Worm (Caenorhabditis elegans) whole organism, L1 larva: ENCODE results near the gene bmy-1.

ENCODE experiments used
- C16A3.4 ChIP-seq: fragments of 150-350 bp; optimal IDR thresholded peaks from 2 replicates; lab custom pipeline; 2014; ENCODE audit warnings: missing biosample characterization, missing genetic modification characterization
- aha-1 ChIP-seq: fragments of 150-350 bp; optimal IDR thresholded peaks from 2 replicates; lab custom pipeline; 2014; ENCODE audit warnings: missing biosample characterization, missing genetic modification characterization
- aly-2 ChIP-seq: fragments of 150-350 bp; optimal IDR thresholded peaks from 2 replicates; lab custom pipeline; 2014; ENCODE audit warnings: missing biosample characterization, missing genetic modification characterization
- ama-1 ChIP-seq: fragments of 150-350 bp; optimal IDR thresholded peaks from 2 replicates; lab custom pipeline; 2014
- blmp-1 ChIP-seq: fragments of 150-350 bp; optimal IDR thresholded peaks from 2 replicates; lab custom pipeline; 2014; ENCODE audit warnings: missing biosample characterization, missing genetic modification characterization
- ceh-82 ChIP-seq, 3 experiments: fragments of 150-350 bp in 1 of 3; sonication (generic microtip) in 2 of 3; optimal IDR thresholded peaks; 2 replicates each; lab custom pipeline; 2014 to 2017; ENCODE audit warnings: missing biosample characterization in 3 of 3, missing genetic modification characterization in 3 of 3
- ceh-88 ChIP-seq: fragments of 200-800 bp; sonication (Bioruptor generic); IDR thresholded peaks from 2 replicates; pipeline ENCODE4 v1.3.6; 2022; ENCODE audit warnings: missing genetic modification characterization, missing compliant biosample characterization
- dpl-1 ChIP-seq, 3 experiments: fragments of 150-350 bp in 2 of 3; sonication (generic microtip) in 1 of 3; optimal IDR thresholded peaks; 2 replicates each; lab custom pipeline; 2014 to 2017; ENCODE audit warnings: missing biosample characterization in 3 of 3, missing genetic modification characterization in 3 of 3, missing genetic modification reagents in 3 of 3
- dsc-1 ChIP-seq: sonication (generic microtip); optimal IDR thresholded peaks from 2 replicates; lab custom pipeline; 2016; ENCODE audit warnings: mild to moderate bottlenecking, missing genetic modification characterization, missing compliant biosample characterization
- efl-1 ChIP-seq, 4 experiments: fragments of 150-350 bp; optimal IDR thresholded peaks in 3 of 4; peaks in 1 of 4; 1 replicate in 1 of 4; 2 replicates in 3 of 4; lab custom pipeline; 2014; ENCODE audit warnings: missing biosample characterization in 2 of 4, missing genetic modification characterization in 2 of 4, missing genetic modification reagents in 2 of 4
- egl-13 ChIP-seq: sonication (generic microtip); optimal IDR thresholded peaks from 2 replicates; lab custom pipeline; 2016; ENCODE audit warnings: missing genotype, missing genetic modification reagents, missing genetic modification characterization, missing compliant biosample characterization
- egl-27 ChIP-seq, 2 experiments: fragments of 150-350 bp in 1 of 2; sonication (generic microtip); optimal IDR thresholded peaks; 3 replicates each; lab custom pipeline; 2017 to 2018; ENCODE audit warnings: missing biosample characterization in 2 of 2, missing genetic modification characterization in 2 of 2, missing genetic modification reagents in 2 of 2
- elt-3 ChIP-seq, 6 experiments: fragments of 150-350 bp in 1 of 6; sonication (generic microtip); optimal IDR thresholded peaks; 2 replicates each; lab custom pipeline; 2017 to 2018; ENCODE audit warnings: missing biosample characterization in 6 of 6, missing genetic modification characterization in 6 of 6, inconsistent platforms in 1 of 6
- ets-5 ChIP-seq: fragments of 200-800 bp; sonication (Bioruptor generic); IDR thresholded peaks from 2 replicates; pipeline ENCODE4 v1.3.6; 2022; ENCODE audit warnings: missing genetic modification characterization, missing compliant biosample characterization
- fkh-10 ChIP-seq: sonication (generic microtip); optimal IDR thresholded peaks from 2 replicates; lab custom pipeline; 2017; ENCODE audit warnings: missing biosample characterization, missing genetic modification reagents, missing genetic modification characterization
- fkh-4 ChIP-seq: sonication (generic microtip); optimal IDR thresholded peaks from 2 replicates; lab custom pipeline; 2016; ENCODE audit warnings: missing compliant biosample characterization, missing genetic modification characterization, borderline replicate concordance
- fkh-8 ChIP-seq: sonication (generic microtip); optimal IDR thresholded peaks from 2 replicates; lab custom pipeline; 2016; ENCODE audit warnings: mild to moderate bottlenecking, missing genetic modification characterization, missing compliant biosample characterization
- fos-1 ChIP-seq: fragments of 150-350 bp; optimal IDR thresholded peaks from 2 replicates; lab custom pipeline; 2014; ENCODE audit warnings: missing biosample characterization, missing genetic modification characterization
- hpl-2 ChIP-seq: fragments of 150-350 bp; optimal IDR thresholded peaks from 2 replicates; lab custom pipeline; 2014; ENCODE audit warnings: missing biosample characterization, missing genetic modification reagents, missing genetic modification characterization
- irx-1 ChIP-seq: sonication (generic microtip); optimal IDR thresholded peaks from 2 replicates; lab custom pipeline; 2016; ENCODE audit warnings: missing genetic modification characterization, missing compliant biosample characterization
- isw-1 ChIP-seq: fragments of 200-800 bp; sonication (Bioruptor generic); IDR thresholded peaks from 2 replicates; pipeline ENCODE4 v1.3.6; 2022; ENCODE audit warnings: missing genetic modification characterization, missing compliant biosample characterization
- jun-1 ChIP-seq: fragments of 150-350 bp; optimal IDR thresholded peaks from 2 replicates; lab custom pipeline; 2014; ENCODE audit warnings: missing biosample characterization, missing genetic modification reagents, missing genetic modification characterization
- lin-13 ChIP-seq: fragments of 150-350 bp; optimal IDR thresholded peaks from 2 replicates; lab custom pipeline; 2014; ENCODE audit warnings: missing biosample characterization, missing genetic modification reagents, missing genetic modification characterization
- lin-14 ChIP-seq: fragments of 200-800 bp; sonication (Bioruptor generic); optimal IDR thresholded peaks from 2 replicates; lab custom pipeline; 2018; ENCODE audit warnings: mild to moderate bottlenecking, missing genetic modification characterization, moderate library complexity, missing compliant biosample characterization
- lin-15B ChIP-seq: fragments of 150-350 bp; sonication (generic microtip); optimal IDR thresholded peaks from 3 replicates; lab custom pipeline; 2014; ENCODE audit warnings: missing biosample characterization, missing genetic modification characterization
- lin-35 ChIP-seq, 2 experiments: fragments of 150-350 bp; optimal IDR thresholded peaks; 2 replicates each; lab custom pipeline; 2014; ENCODE audit warnings: missing biosample characterization in 2 of 2, missing genetic modification characterization in 2 of 2, missing genetic modification reagents in 2 of 2
- lsy-2 ChIP-seq, 2 experiments: fragments of 150-350 bp; optimal IDR thresholded peaks; 2 replicates each; lab custom pipeline; 2014; ENCODE audit warnings: missing biosample characterization in 2 of 2, missing genetic modification characterization in 2 of 2
- mab-9 ChIP-seq: fragments of 200-800 bp; sonication (Bioruptor generic); IDR thresholded peaks from 2 replicates; pipeline ENCODE4 v1.3.6; 2022; ENCODE audit warnings: missing genetic modification reagents, missing genetic modification characterization, missing compliant biosample characterization
- mef-2 ChIP-seq: fragments of 150-350 bp; optimal IDR thresholded peaks from 2 replicates; lab custom pipeline; 2014; ENCODE audit warnings: missing biosample characterization, missing genetic modification characterization
- mep-1 ChIP-seq: fragments of 150-350 bp; optimal IDR thresholded peaks from 2 replicates; lab custom pipeline; 2014; ENCODE audit warnings: missing biosample characterization, missing genetic modification characterization
- nhr-11 ChIP-seq: fragments of 150-350 bp; optimal IDR thresholded peaks from 2 replicates; lab custom pipeline; 2014; ENCODE audit warnings: missing biosample characterization, missing genetic modification characterization
- nhr-47 ChIP-seq: sonication (generic microtip); optimal IDR thresholded peaks from 2 replicates; lab custom pipeline; 2016; ENCODE audit warnings: mild to moderate bottlenecking, missing genetic modification characterization, moderate library complexity, missing compliant biosample characterization
- nhr-71 ChIP-seq: sonication (generic microtip); optimal IDR thresholded peaks from 2 replicates; lab custom pipeline; 2016; ENCODE audit warnings: mild to moderate bottlenecking, missing genetic modification characterization, moderate library complexity, missing compliant biosample characterization
- nhr-77 ChIP-seq: fragments of 150-350 bp; optimal IDR thresholded peaks from 2 replicates; lab custom pipeline; 2014; ENCODE audit warnings: missing biosample characterization, missing genetic modification characterization
- nhr-85 ChIP-seq: sonication (generic microtip); peaks from one replicate; lab custom pipeline; 2016; ENCODE audit warnings: missing genetic modification characterization, inconsistent platforms, missing compliant biosample characterization
- nhr-90 ChIP-seq: sonication (generic microtip); optimal IDR thresholded peaks from 2 replicates; lab custom pipeline; 2016; ENCODE audit warnings: mild to moderate bottlenecking, missing genetic modification characterization, missing compliant biosample characterization; ENCODE audit not compliant: poor library complexity
- pag-3 ChIP-seq: sonication (generic microtip); optimal IDR thresholded peaks from 2 replicates; lab custom pipeline; 2017; ENCODE audit warnings: missing genetic modification characterization, mild to moderate bottlenecking, missing compliant biosample characterization, antibody characterized with exemption, borderline replicate concordance; ENCODE audit not compliant: insufficient read depth
- pax-3 ChIP-seq: fragments of 200-800 bp; sonication (Bioruptor generic); optimal IDR thresholded peaks from 2 replicates; lab custom pipeline; 2018; ENCODE audit warnings: mild to moderate bottlenecking, missing genetic modification characterization, moderate library complexity, missing compliant biosample characterization
- pqm-1 ChIP-seq: sonication (generic microtip); optimal IDR thresholded peaks from 3 replicates; lab custom pipeline; 2017; ENCODE audit warnings: missing biosample characterization, missing genetic modification characterization
- skn-1 ChIP-seq: fragments of 150-350 bp; optimal IDR thresholded peaks from 2 replicates; lab custom pipeline; 2014; ENCODE audit warnings: missing biosample characterization, missing genetic modification characterization
- snu-23 ChIP-seq: sonication (generic microtip); optimal IDR thresholded peaks from 2 replicates; lab custom pipeline; 2016; ENCODE audit warnings: missing genetic modification characterization, missing compliant biosample characterization
- sox-4 ChIP-seq: sonication (generic microtip); optimal IDR thresholded peaks from 2 replicates; lab custom pipeline; 2016; ENCODE audit warnings: missing genetic modification characterization, missing compliant biosample characterization
- sptf-1 ChIP-seq: fragments of 150-350 bp; optimal IDR thresholded peaks from 2 replicates; lab custom pipeline; 2014; ENCODE audit warnings: missing biosample characterization, missing genetic modification characterization
- swsn-7 ChIP-seq: sonication (generic microtip); optimal IDR thresholded peaks from 2 replicates; lab custom pipeline; 2016; ENCODE audit warnings: missing genetic modification characterization, missing compliant biosample characterization
- tbx-2 ChIP-seq: sonication (generic microtip); optimal IDR thresholded peaks from 2 replicates; lab custom pipeline; 2016; ENCODE audit warnings: missing genetic modification characterization, missing compliant biosample characterization
- unc-130 ChIP-seq: fragments of 150-350 bp; optimal IDR thresholded peaks from 2 replicates; lab custom pipeline; 2017; ENCODE audit warnings: missing biosample characterization, missing genetic modification characterization, inconsistent platforms
- unc-86 ChIP-seq: sonication (generic microtip); optimal IDR thresholded peaks from 2 replicates; lab custom pipeline; 2016; ENCODE audit warnings: missing genetic modification characterization, missing compliant biosample characterization
- zip-4 ChIP-seq: fragments of 200-800 bp; sonication (Bioruptor generic); optimal IDR thresholded peaks from 2 replicates; lab custom pipeline; 2018; ENCODE audit warnings: mild to moderate bottlenecking, missing genetic modification characterization, moderate library complexity, missing compliant biosample characterization
- ztf-4 ChIP-seq: fragments of 150-350 bp; optimal IDR thresholded peaks from 2 replicates; lab custom pipeline; 2014; ENCODE audit warnings: missing biosample characterization, missing genetic modification characterization

The bmy-1 gene

ce11 chrII:5335370-5336034 lies 23.0 kb upstream of the bmy-1 start:
- peak; percentile 14 for TF ChIP-seq sox-4
- peak; percentile 42 for TF ChIP-seq nhr-85 (tag; lab: Kevin White, UChicago)
- TF ChIP-seq isw-1 = no peak
- TF ChIP-seq mef-2 = peak; percentile 14
- no peak for TF ChIP-seq lsy-2 (tag; optimal IDR thresholded peaks at IDR 0.05; lab: Kevin White, UChicago)
- TF ChIP-seq aly-2 (tag; lab: Kevin White, UChicago) = peak; percentile 34
- TF ChIP-seq ceh-88 (GFP tag; lab: Robert Waterston, UW) = 0 out of 2 replicates have a peak, but pooled peaks have one; percentile 13
- peak; percentile 58 for TF ChIP-seq jun-1 (tag; lab: Kevin White, UChicago)
- no peak for TF ChIP-seq fkh-10 (GFP tag; lab: Kevin White, UChicago)
- peak; percentile 58 for TF ChIP-seq fos-1 (tag; lab: Kevin White, UChicago)
- no peak for TF ChIP-seq pqm-1 (tag; lab: Kevin White, UChicago)
- TF ChIP-seq zip-4 (GFP tag; lab: Kevin White, UChicago) = peak; percentile 17
- TF ChIP-seq dsc-1 (tag; lab: Kevin White, UChicago) = peak; percentile 95
- TF ChIP-seq pax-3 (tag; lab: Kevin White, UChicago) = peak; percentile 65
- peak; percentile 85 for TF ChIP-seq fkh-8
- no peak for TF ChIP-seq efl-1 (optimal IDR thresholded peaks at IDR 0.05; lab: Kevin White, UChicago)
- TF ChIP-seq efl-1 (GFP tag; optimal IDR thresholded peaks at IDR 0.05 in 1 of 2; lab: Kevin White, UChicago) = peak in 1 of 2 experiments; percentile 38
- TF ChIP-seq nhr-47 (tag; lab: Kevin White, UChicago) = peak; percentile 53

DNA sequence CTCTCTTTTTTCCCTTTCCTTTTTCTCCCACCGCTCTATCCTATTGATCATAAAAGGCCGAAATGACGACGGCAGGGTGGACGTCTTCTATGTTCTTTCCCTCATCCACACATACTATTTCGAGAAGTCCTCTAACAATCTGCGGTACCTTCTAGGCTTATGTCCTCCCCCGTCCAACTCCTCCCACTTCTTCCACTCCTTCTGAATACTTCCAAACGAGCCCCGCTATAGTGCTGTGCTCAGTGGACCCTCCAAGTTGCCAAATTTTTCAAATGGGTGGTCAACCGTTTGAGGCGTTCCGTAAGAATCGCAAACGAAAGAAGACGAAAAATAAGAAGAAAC lies 22.5 kb upstream of the bmy-1 start:
- TF ChIP-seq sptf-1 (tag; lab: Kevin White, UChicago) = no peak
- TF ChIP-seq lsy-2 (tag; optimal IDR thresholded peaks at IDR 0.05; lab: Kevin White, UChicago) = peak; percentile 34 to 52
- peak; percentile 1 to 75 (median 60) for TF ChIP-seq ceh-82 (tag; optimal IDR thresholded peaks at IDR 0.05; lab: Kevin White, UChicago)
- TF ChIP-seq nhr-77 (tag; lab: Kevin White, UChicago) = no peak
- TF ChIP-seq nhr-85 (tag; lab: Kevin White, UChicago) = no peak
- no peak for TF ChIP-seq dpl-1 (GFP tag; optimal IDR thresholded peaks at IDR 0.05; lab: Kevin White, UChicago)
- TF ChIP-seq nhr-47 (tag; lab: Kevin White, UChicago) = no peak
- TF ChIP-seq jun-1 (tag; lab: Kevin White, UChicago) = no peak
- no peak for TF ChIP-seq skn-1 (tag; lab: Kevin White, UChicago)
- TF ChIP-seq lin-13 = peak; percentile 43
- TF ChIP-seq nhr-90 (tag; lab: Kevin White, UChicago) = no peak
- TF ChIP-seq lin-35 (GFP tag; optimal IDR thresholded peaks at IDR 0.05; lab: Kevin White, UChicago) = peak in 1 of 2 experiments; percentile 28
- no peak for TF ChIP-seq fkh-4 (tag; lab: Kevin White, UChicago)
- TF ChIP-seq C16A3.4 (tag; lab: Kevin White, UChicago) = peak; percentile 6
- no peak for TF ChIP-seq aha-1 (tag; lab: Kevin White, UChicago)
- no peak for TF ChIP-seq ets-5 (GFP tag; lab: Robert Waterston, UW)
- TF ChIP-seq lin-14 (GFP tag; lab: Kevin White, UChicago) = peak; percentile 91
- TF ChIP-seq tbx-2 (tag; lab: Kevin White, UChicago) = peak; percentile 37
- TF ChIP-seq swsn-7 (tag; lab: Kevin White, UChicago) = peak; percentile 44
- TF ChIP-seq isw-1 = peak; percentile 28
- no peak for TF ChIP-seq unc-130 (tag; lab: Kevin White, UChicago)
- TF ChIP-seq mep-1 = peak; percentile 31
- no peak for TF ChIP-seq pag-3 (tag; lab: Kevin White, UChicago)
- TF ChIP-seq blmp-1 (tag; lab: Kevin White, UChicago) = peak; percentile 94
- TF ChIP-seq fkh-8 = peak; percentile 53
- no peak for TF ChIP-seq irx-1 (tag; lab: Kevin White, UChicago)
- TF ChIP-seq egl-13 (tag; lab: Kevin White, UChicago) = peak; percentile 31
- no peak for TF ChIP-seq nhr-11 (tag; lab: Kevin White, UChicago)
- TF ChIP-seq hpl-2 (GFP tag; lab: Kevin White, UChicago) = no peak
- TF ChIP-seq lin-15B (tag; lab: Kevin White, UChicago) = no peak
- TF ChIP-seq elt-3 (tag; optimal IDR thresholded peaks at IDR 0.05; lab: Kevin White, UChicago) = no peak
- TF ChIP-seq mab-9 (GFP tag; lab: Robert Waterston, UW) = peak; percentile 49; the same call in 1 of the 2 replicates
- TF ChIP-seq ama-1 (lab: Kevin White, UChicago) = no peak
- TF ChIP-seq egl-27 (tag; optimal IDR thresholded peaks at IDR 0.05; lab: Kevin White, UChicago) = no peak
- TF ChIP-seq aly-2 (tag; lab: Kevin White, UChicago) = no peak
- peak; percentile 49 for TF ChIP-seq snu-23 (GFP tag; lab: Kevin White, UChicago)
- peak; percentile 70 for TF ChIP-seq unc-86 (tag; lab: Kevin White, UChicago)
- TF ChIP-seq zip-4 (GFP tag; lab: Kevin White, UChicago) = no peak
- peak; percentile 51 for TF ChIP-seq nhr-71
- peak; percentile 32 to 38 for TF ChIP-seq efl-1 (optimal IDR thresholded peaks at IDR 0.05; lab: Kevin White, UChicago)
- peak in 1 of 2 experiments; percentile 82 for TF ChIP-seq efl-1 (GFP tag; optimal IDR thresholded peaks at IDR 0.05 in 1 of 2; lab: Kevin White, UChicago)
- no peak for TF ChIP-seq ztf-4
